Worm (Caenorhabditis elegans) whole organism, L4/young adult: ENCODE measurements around the gene scp-1.

Experiments
- W03F9.2 ChIP-seq: fragments of 150-350 bp; optimal IDR thresholded peaks from 2 replicates; lab custom pipeline; 2014; ENCODE audit warnings: missing biosample characterization, missing genetic modification characterization
- dao-5 ChIP-seq: sonication (generic microtip); optimal IDR thresholded peaks from 2 replicates; lab custom pipeline; 2016; ENCODE audit warnings: missing genotype, missing genetic modification characterization, moderate library complexity, missing compliant biosample characterization
- him-1 ChIP-seq: sonication (generic microtip); optimal IDR thresholded peaks from 2 replicates; lab custom pipeline; 2016; ENCODE audit warnings: missing genotype, missing genetic modification reagents, missing genetic modification characterization, missing compliant biosample characterization

Gene scp-1

ce11 chrII:9372991-9373390 is 39.2 kb downstream of the scp-1 start, which contains the start of gene C06C3.4:
Gene C06C3.4 (plus strand): TSS chrII:9373291.
- TF ChIP-seq dao-5 (tag; lab: Kevin White, UChicago) (no peak), W03F9.2 (tag; lab: Kevin White, UChicago) (no peak), him-1 (tag; lab: Kevin White, UChicago) (no peak)

ce11 chrII:9374807-9375206 is 41.0 kb downstream of the scp-1 start, which contains the start of gene C06C3.12:
Gene C06C3.12 (plus strand): TSS chrII:9375107.
- TF ChIP-seq W03F9.2 (tag; lab: Kevin White, UChicago) (no peak), him-1 (tag; lab: Kevin White, UChicago) (no peak), dao-5 (tag; lab: Kevin White, UChicago) (no peak)

DNA sequence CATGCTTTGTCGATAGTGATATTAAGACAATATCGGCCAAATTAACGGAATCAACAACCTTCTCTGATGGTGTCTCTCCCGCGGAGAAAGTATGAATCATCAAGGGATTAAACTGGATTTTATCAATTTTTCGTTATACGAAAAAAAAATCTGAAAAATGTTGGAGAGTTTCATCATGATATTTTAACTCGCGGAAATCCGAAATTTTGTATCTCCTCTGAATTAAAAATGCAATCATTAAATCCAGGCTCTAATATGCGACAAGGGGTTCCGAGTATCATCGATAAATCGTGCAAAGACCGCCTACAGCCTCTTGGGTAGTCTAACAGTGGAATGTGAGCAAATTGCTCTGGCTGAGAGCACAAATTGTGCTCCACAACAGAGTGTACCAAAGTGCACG is 43.3 kb downstream of the scp-1 start, which contains the start of gene C06C3.10:
TSS of gene C06C3.10 (minus strand) at position 101 of the 400 bp plus-strand sequence.
- TF ChIP-seq dao-5 (tag; lab: Kevin White, UChicago) (no peak), W03F9.2 (tag; lab: Kevin White, UChicago) (no peak), him-1 (tag; lab: Kevin White, UChicago) (no peak)

ce11 chrII:9378174-9378573 is 44.4 kb downstream of the scp-1 start:
- no peak for TF ChIP-seq him-1 (tag; lab: Kevin White, UChicago)
- TF ChIP-seq dao-5 (tag; lab: Kevin White, UChicago), result no peak
- TF ChIP-seq W03F9.2 (tag; lab: Kevin White, UChicago), result no peak

- TF ChIP-seq him-1 (tag; lab: Kevin White, UChicago) (no peak), dao-5 (tag; lab: Kevin White, UChicago) (no peak), W03F9.2 (tag; lab: Kevin White, UChicago) (no peak)
Observed at ce11 chrII:9379796-9380195, 46.0 kb downstream of the scp-1 start, which contains the start of gene srh-48. Gene srh-48 (plus strand): TSS chrII:9380096.

DNA sequence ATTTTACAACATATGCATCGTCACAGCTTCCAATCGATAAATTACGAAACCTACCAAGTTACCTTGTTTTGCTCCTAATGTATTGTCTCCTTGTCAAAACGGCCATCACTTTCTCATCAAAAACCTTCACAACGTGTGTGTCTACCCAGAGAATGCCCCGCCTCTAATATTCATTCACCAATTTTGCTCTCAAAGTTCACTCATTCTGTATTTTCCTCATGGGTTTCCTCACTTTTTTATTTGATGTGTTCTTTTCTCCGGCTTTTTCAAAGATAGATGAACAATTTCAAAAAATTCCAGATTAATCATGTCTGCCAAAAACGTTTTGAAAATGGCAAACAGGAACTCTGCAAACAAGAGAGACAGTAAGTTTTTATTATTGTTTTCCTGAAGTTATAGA is 51.4 kb downstream of the scp-1 start, which contains the start of gene C06C3.7:
TSS of gene C06C3.7 (plus strand) at position 301 of the 400 bp plus-strand sequence.
- TF ChIP-seq him-1 (tag; lab: Kevin White, UChicago) (no peak), W03F9.2 (tag; lab: Kevin White, UChicago) (no peak), dao-5 (tag; lab: Kevin White, UChicago) (no peak)
